Fruit fly (Drosophila melanogaster): ENCODE measurements around the gene CG7600.
A peak's percentile ranks its signal among the peaks of the same experiment; 100 is the strongest.

Gene CG7600

DNA sequence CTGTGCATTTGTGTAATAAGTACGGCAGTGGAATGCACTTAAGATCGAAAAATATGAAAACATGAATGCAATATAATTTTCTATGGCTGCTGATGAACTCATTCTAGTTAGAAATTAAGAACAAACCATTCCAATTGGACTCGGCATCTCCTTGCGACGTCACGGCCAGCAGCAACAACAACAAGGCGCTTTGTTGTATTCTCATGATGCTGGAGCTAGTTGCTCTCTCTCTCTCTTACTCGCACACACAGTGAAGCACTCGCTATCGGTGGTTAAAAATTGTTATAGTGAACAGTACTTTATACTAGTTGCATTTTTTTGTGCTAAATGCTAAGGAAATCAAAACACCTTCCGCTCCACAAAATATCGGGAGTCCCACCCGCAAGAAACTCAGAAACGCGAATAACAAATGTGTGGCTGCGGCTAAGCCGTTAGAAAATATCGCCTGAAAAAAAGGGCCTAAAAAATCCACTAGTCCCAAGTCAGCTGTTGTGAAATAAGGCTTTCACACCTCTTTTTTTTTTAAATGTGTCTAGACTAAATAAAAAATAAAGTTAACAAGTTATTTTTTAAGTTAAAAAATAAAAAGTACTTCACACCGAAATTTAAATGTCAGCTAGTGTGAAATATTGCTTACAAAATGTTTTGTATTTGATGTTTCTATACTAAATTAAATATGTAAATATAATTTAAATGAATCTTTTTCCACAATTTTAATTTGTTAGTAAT, 4.8 kb upstream of the CG7600 start, which contains the start of gene Plod (continued):
- TF ChIP-seq Adf1 (GFP tag; IDR thresholded peaks at IDR 0.05) (no peak; the same call in 1 of the 2 replicates), CG33213 (GFP tag; optimal IDR thresholded peaks at IDR 0.05) (peak; percentile 61), CG15601 (tag; optimal IDR thresholded peaks at IDR 0.05) (peak; percentile 51), Kr (GFP tag; optimal IDR thresholded peaks at IDR 0.05) (no peak), tup (GFP tag; optimal IDR thresholded peaks at IDR 0.05) (no peak), CG12236 (GFP tag; optimal IDR thresholded peaks at IDR 0.05) (no peak), CG18262 (tag; optimal IDR thresholded peaks at IDR 0.05) (peak; percentile 48), CG12299 (tag; optimal IDR thresholded peaks at IDR 0.05) (peak; percentile 57), HmgD (GFP tag; optimal IDR thresholded peaks at IDR 0.05) (peak; percentile 23), MESR4 (GFP tag; optimal IDR thresholded peaks at IDR 0.05) (peak; percentile 84), Gsc (GFP tag; IDR thresholded peaks at IDR 0.05) (no peak), CG17361 (GFP tag; IDR thresholded peaks at IDR 0.05) (peak; percentile 78; the same call in 2 of the 3 replicates), toy (GFP tag; IDR thresholded peaks at IDR 0.05) (no peak), vfl (GFP tag; optimal IDR thresholded peaks at IDR 0.05) (peak; percentile 56), fd64A (GFP tag; optimal IDR thresholded peaks at IDR 0.05) (peak; percentile 17), Hr51 (GFP tag; optimal IDR thresholded peaks at IDR 0.05) (peak; percentile 29 to 67), pho (GFP tag; optimal IDR thresholded peaks at IDR 0.05) (peak; percentile 38), Opbp (GFP tag; IDR thresholded peaks at IDR 0.05; ENCODE audit: partially characterized antibody) (0 out of 3 replicates have a peak, but pooled peaks have one; percentile 59), Fer3 (tag; optimal IDR thresholded peaks at IDR 0.05) (peak; percentile 39), ERR (GFP tag; optimal IDR thresholded peaks at IDR 0.05) (no peak), so (GFP tag; IDR thresholded peaks at IDR 0.05) (no peak), jing (GFP tag; optimal IDR thresholded peaks at IDR 0.05) (no peak), Dll (GFP tag; IDR thresholded peaks at IDR 0.05; ENCODE audit: partially characterized antibody) (peak; percentile 50; the same call in 2 of the 4 replicates), CG14667 (GFP tag; IDR thresholded peaks at IDR 0.05) (no peak), inv (GFP tag; IDR thresholded peaks at IDR 0.05; ENCODE audit: partially characterized antibody) (no peak), zfh2 (GFP tag; optimal IDR thresholded peaks at IDR 0.05) (peak; percentile 16), Oli (tag; optimal IDR thresholded peaks at IDR 0.05) (peak; percentile 0), ab (GFP tag; optimal IDR thresholded peaks at IDR 0.05) (no peak), ewg (GFP tag; optimal IDR thresholded peaks at IDR 0.05) (peak; percentile 18), row (GFP tag; IDR thresholded peaks at IDR 0.05) (peak; percentile 81), PHDP (tag; optimal IDR thresholded peaks at IDR 0.05) (peak; percentile 67), CG3163 (GFP tag; optimal IDR thresholded peaks at IDR 0.05) (peak; percentile 4), Atf6 (GFP tag; IDR thresholded peaks at IDR 0.05) (peak; percentile 58), hkb (optimal IDR thresholded peaks at IDR 0.05) (no peak), hkb (GFP tag; IDR thresholded peaks at IDR 0.05) (peak; percentile 55; the same call in 1 of the 2 replicates), hth (optimal IDR thresholded peaks at IDR 0.05) (no peak), HmgZ (tag; optimal IDR thresholded peaks at IDR 0.05) (peak; percentile 65), CG6689 (GFP tag; IDR thresholded peaks at IDR 0.05) (peak; percentile 47), CG4328 (GFP tag; optimal IDR thresholded peaks at IDR 0.05) (no peak), sima (GFP tag; optimal IDR thresholded peaks at IDR 0.05) (no peak), CG43689 (GFP tag; IDR thresholded peaks at IDR 0.05) (no peak), nmo (GFP tag; optimal IDR thresholded peaks at IDR 0.05) (peak; percentile 75), Abd-B (GFP tag; optimal IDR thresholded peaks at IDR 0.05) (peak; percentile 26), E2f2 (GFP tag; IDR thresholded peaks at IDR 0.05) (0 out of 2 replicates have a peak, but pooled peaks have one; percentile 39), kay (GFP tag; optimal IDR thresholded peaks at IDR 0.05) (no peak), CG11247 (GFP tag; IDR thresholded peaks at IDR 0.05) (no peak), CG13624 (GFP tag; optimal IDR thresholded peaks at IDR 0.05) (peak; percentile 67), lov (optimal IDR thresholded peaks at IDR 0.05) (no peak), lov (GFP tag; IDR thresholded peaks at IDR 0.05) (no peak), run (tag; optimal IDR thresholded peaks at IDR 0.05) (peak; percentile 54)
